Worm (Caenorhabditis elegans) whole organism, late embryonic: ENCODE results near the gene tsg-101.

Experiments used
- C08G9.2 ChIP-seq: sonication (generic microtip); optimal IDR thresholded peaks from 2 replicates; lab custom pipeline; 2016; ENCODE audit warnings: mild to moderate bottlenecking, missing genetic modification characterization, moderate library complexity, missing compliant biosample characterization
- C38D4.7 ChIP-seq: fragments of 200-800 bp; sonication (Bioruptor generic); optimal IDR thresholded peaks from 2 replicates; lab custom pipeline; 2018; ENCODE audit warnings: mild to moderate bottlenecking, missing genetic modification characterization, moderate library complexity, missing compliant biosample characterization
- F13H6.1 ChIP-seq: sonication (generic microtip); optimal IDR thresholded peaks from 2 replicates; lab custom pipeline; 2016; ENCODE audit warnings: missing genetic modification characterization, missing compliant biosample characterization
- K02D7.2 ChIP-seq: sonication (generic microtip); optimal IDR thresholded peaks from 2 replicates; lab custom pipeline; 2017; ENCODE audit warnings: mild to moderate bottlenecking, missing genetic modification characterization, missing compliant biosample characterization
- Y22D7AL.16 ChIP-seq: sonication (generic microtip); optimal IDR thresholded peaks from 2 replicates; lab custom pipeline; 2016; ENCODE audit warnings: missing genetic modification characterization, missing compliant biosample characterization
- ahr-1 ChIP-seq: sonication (generic microtip); optimal IDR thresholded peaks from 2 replicates; lab custom pipeline; 2016; ENCODE audit warnings: missing genetic modification characterization, missing compliant biosample characterization
- ama-1 ChIP-seq: fragments of 150-350 bp; optimal IDR thresholded peaks from 2 replicates; lab custom pipeline; 2014
- ceh-18 ChIP-seq: sonication (generic microtip); optimal IDR thresholded peaks from 2 replicates; lab custom pipeline; 2016; ENCODE audit warnings: missing genetic modification characterization, missing compliant biosample characterization
- ceh-19 ChIP-seq: fragments of 200-800 bp; sonication (Bioruptor generic); optimal IDR thresholded peaks from 2 replicates; lab custom pipeline; 2018; ENCODE audit warnings: mild to moderate bottlenecking, missing genetic modification characterization, missing compliant biosample characterization
- ceh-22 ChIP-seq: sonication (generic microtip); optimal IDR thresholded peaks from 2 replicates; lab custom pipeline; 2017; ENCODE audit warnings: missing biosample characterization, missing genetic modification characterization
- ceh-24 ChIP-seq: sonication (generic microtip); optimal IDR thresholded peaks from 2 replicates; lab custom pipeline; 2016; ENCODE audit warnings: mild to moderate bottlenecking, missing genetic modification characterization, missing compliant biosample characterization
- ceh-30 ChIP-seq: fragments of 150-350 bp; optimal IDR thresholded peaks from 2 replicates; lab custom pipeline; 2014; ENCODE audit warnings: missing biosample characterization, missing genetic modification characterization
- ceh-31 ChIP-seq: sonication (generic microtip); optimal IDR thresholded peaks from 2 replicates; lab custom pipeline; 2016; ENCODE audit warnings: missing genetic modification characterization, missing compliant biosample characterization
- ceh-34 ChIP-seq: sonication (generic microtip); optimal IDR thresholded peaks from 2 replicates; lab custom pipeline; 2016; ENCODE audit warnings: mild to moderate bottlenecking, missing genetic modification characterization, missing compliant biosample characterization
- ceh-48 ChIP-seq: sonication (generic microtip); optimal IDR thresholded peaks from 2 replicates; lab custom pipeline; 2016; ENCODE audit warnings: missing genetic modification characterization, inconsistent platforms, missing compliant biosample characterization
- ceh-6 ChIP-seq: fragments of 200-800 bp; sonication (Bioruptor generic); optimal IDR thresholded peaks from 2 replicates; lab custom pipeline; 2018; ENCODE audit warnings: mild to moderate bottlenecking, missing genetic modification characterization, missing compliant biosample characterization
- ceh-9 ChIP-seq: sonication (generic microtip); optimal IDR thresholded peaks from 2 replicates; lab custom pipeline; 2016; ENCODE audit warnings: mild to moderate bottlenecking, missing genetic modification characterization, inconsistent platforms, missing compliant biosample characterization
- che-1 ChIP-seq: sonication (generic microtip); optimal IDR thresholded peaks from 2 replicates; lab custom pipeline; 2016; ENCODE audit warnings: mild to moderate bottlenecking, missing genetic modification characterization, missing compliant biosample characterization
- dmd-4 ChIP-seq: sonication (generic microtip); optimal IDR thresholded peaks from 2 replicates; lab custom pipeline; 2016; ENCODE audit warnings: borderline replicate concordance, missing genetic modification characterization, missing compliant biosample characterization
- dve-1 ChIP-seq: sonication (generic microtip); optimal IDR thresholded peaks from 2 replicates; lab custom pipeline; 2017; ENCODE audit warnings: antibody characterized with exemption, mild to moderate bottlenecking, missing genetic modification characterization, missing compliant biosample characterization
- elt-2 ChIP-seq: sonication (generic microtip); optimal IDR thresholded peaks from 2 replicates; lab custom pipeline; 2016; ENCODE audit warnings: missing genetic modification reagents, missing genetic modification characterization, missing compliant biosample characterization
- elt-4 ChIP-seq: sonication (generic microtip); optimal IDR thresholded peaks from 2 replicates; lab custom pipeline; 2016; ENCODE audit warnings: missing genetic modification characterization, missing compliant biosample characterization
- ets-4 ChIP-seq: sonication (generic microtip); optimal IDR thresholded peaks from 2 replicates; lab custom pipeline; 2016; ENCODE audit warnings: missing genetic modification characterization, missing compliant biosample characterization
- eyg-1 ChIP-seq: sonication (generic microtip); optimal IDR thresholded peaks from 2 replicates; lab custom pipeline; 2016; ENCODE audit warnings: missing genotype, missing genetic modification characterization, missing compliant biosample characterization
- fax-1 ChIP-seq: sonication (generic microtip); optimal IDR thresholded peaks from 2 replicates; lab custom pipeline; 2016; ENCODE audit warnings: missing genotype, missing genetic modification characterization, missing compliant biosample characterization
- gmeb-2 ChIP-seq: sonication (generic microtip); optimal IDR thresholded peaks from 2 replicates; lab custom pipeline; 2016; ENCODE audit warnings: missing genetic modification characterization, inconsistent platforms, missing compliant biosample characterization
- hlh-13 ChIP-seq: fragments of 200-800 bp; sonication (Bioruptor generic); optimal IDR thresholded peaks from 2 replicates; lab custom pipeline; 2018; ENCODE audit warnings: mild to moderate bottlenecking, missing genetic modification characterization, missing compliant biosample characterization
- hlh-30 ChIP-seq: sonication (generic microtip); optimal IDR thresholded peaks from 2 replicates; lab custom pipeline; 2017; ENCODE audit warnings: antibody characterized with exemption, missing genetic modification characterization, missing compliant biosample characterization; ENCODE audit not compliant: insufficient read depth
- mec-3 ChIP-seq: sonication (generic microtip); optimal IDR thresholded peaks from 2 replicates; lab custom pipeline; 2016; ENCODE audit warnings: borderline replicate concordance, missing genetic modification characterization, missing compliant biosample characterization
- nfya-1 ChIP-seq: sonication (generic microtip); optimal IDR thresholded peaks from 2 replicates; lab custom pipeline; 2017; ENCODE audit warnings: missing genetic modification characterization, mild to moderate bottlenecking, missing compliant biosample characterization, antibody characterized with exemption, moderate library complexity
- odd-2 ChIP-seq: sonication (generic microtip); optimal IDR thresholded peaks from 2 replicates; lab custom pipeline; 2017; ENCODE audit warnings: antibody characterized with exemption, mild to moderate bottlenecking, missing genetic modification characterization, missing compliant biosample characterization
- pha-2 ChIP-seq: sonication (generic microtip); optimal IDR thresholded peaks from 2 replicates; lab custom pipeline; 2017; ENCODE audit warnings: mild to moderate bottlenecking, missing genetic modification characterization, missing compliant biosample characterization
- pqm-1 ChIP-seq: sonication (generic microtip); optimal IDR thresholded peaks from 2 replicates; lab custom pipeline; 2016; ENCODE audit warnings: missing genetic modification characterization, missing compliant biosample characterization
- ref-2 ChIP-seq: sonication (generic microtip); optimal IDR thresholded peaks from 2 replicates; lab custom pipeline; 2016; ENCODE audit warnings: missing genetic modification characterization, missing compliant biosample characterization
- rnt-1 ChIP-seq: sonication (generic microtip); optimal IDR thresholded peaks from 2 replicates; lab custom pipeline; 2016; ENCODE audit warnings: missing genetic modification characterization, missing compliant biosample characterization
- sdc-2 ChIP-seq: sonication (generic microtip); optimal IDR thresholded peaks from 2 replicates; lab custom pipeline; 2016; ENCODE audit warnings: missing genotype, missing genetic modification characterization, missing compliant biosample characterization
- sox-2 ChIP-seq: fragments of 200-800 bp; sonication (Bioruptor generic); IDR thresholded peaks from 2 replicates; pipeline ENCODE4 v1.3.6; 2022; ENCODE audit warnings: missing genetic modification reagents, missing genetic modification characterization, missing compliant biosample characterization
- sox-4 ChIP-seq: sonication (generic microtip); optimal IDR thresholded peaks from 2 replicates; lab custom pipeline; 2017; ENCODE audit warnings: mild to moderate bottlenecking, missing genetic modification characterization, inconsistent platforms, missing compliant biosample characterization
- syd-9 ChIP-seq: sonication (generic microtip); optimal IDR thresholded peaks from 2 replicates; lab custom pipeline; 2016; ENCODE audit warnings: mild to moderate bottlenecking, missing genetic modification characterization, moderate library complexity, missing compliant biosample characterization
- tbx-7 ChIP-seq: sonication (generic microtip); optimal IDR thresholded peaks from 2 replicates; lab custom pipeline; 2016; ENCODE audit warnings: missing genotype, missing genetic modification characterization, missing compliant biosample characterization
- ttx-3 ChIP-seq: sonication (generic microtip); optimal IDR thresholded peaks from 2 replicates; lab custom pipeline; 2016; ENCODE audit warnings: missing genetic modification reagents, missing genetic modification characterization, missing compliant biosample characterization
- unc-3 ChIP-seq, 2 experiments: fragments of 200-800 bp in 1 of 2; sonication (Bioruptor generic) in 1 of 2; sonication (generic microtip) in 1 of 2; conservative IDR thresholded peaks in 1 of 2; optimal IDR thresholded peaks in 1 of 2; 2 replicates each; pipeline versions ENCODE4 v1.3.6 to Lab custom; 2016 to 2022; ENCODE audit warnings: missing compliant biosample characterization in 2 of 2, missing genetic modification characterization in 2 of 2, missing genetic modification reagents in 1 of 2
- unc-42 ChIP-seq: sonication (generic microtip); optimal IDR thresholded peaks from 2 replicates; lab custom pipeline; 2016; ENCODE audit warnings: missing genotype, missing genetic modification characterization, missing compliant biosample characterization
- unc-55 ChIP-seq: sonication (generic microtip); optimal IDR thresholded peaks from 2 replicates; lab custom pipeline; 2017; ENCODE audit warnings: missing biosample characterization, missing genetic modification reagents, missing genetic modification characterization
- unc-86 ChIP-seq: sonication (generic microtip); optimal IDR thresholded peaks from 2 replicates; lab custom pipeline; 2016; ENCODE audit warnings: missing genetic modification characterization, missing compliant biosample characterization

The tsg-101 gene

DNA sequence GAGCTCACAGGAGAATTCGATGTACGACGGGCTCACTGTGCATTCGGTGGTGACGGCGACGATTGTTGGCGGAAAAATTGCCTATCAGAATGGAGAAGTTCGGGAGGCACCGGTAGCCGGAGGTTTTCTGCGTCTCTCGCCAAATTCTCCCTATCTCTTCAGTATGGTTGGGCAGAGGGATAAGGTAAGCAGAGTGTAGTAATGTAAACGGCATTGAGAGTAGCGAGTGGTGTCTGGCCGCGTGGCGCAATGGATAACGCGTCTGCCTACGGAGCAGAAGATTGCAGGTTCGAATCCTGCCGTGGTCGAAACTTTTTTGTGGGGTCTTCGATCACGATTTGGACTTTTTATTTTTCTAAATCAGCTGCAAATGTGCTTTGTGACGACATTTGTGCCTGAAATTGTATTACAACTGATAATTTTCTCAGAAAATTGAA, 10.2 kb upstream of the tsg-101 start (continued):
- TF ChIP-seq mec-3 (tag; lab: Kevin White, UChicago) = peak; percentile 3
- TF ChIP-seq ttx-3 = peak; percentile 76
- no peak for TF ChIP-seq ahr-1
- peak; percentile 40 for TF ChIP-seq ceh-31
- peak; percentile 51 for TF ChIP-seq dmd-4 (tag; lab: Kevin White, UChicago)
- peak; percentile 52 for TF ChIP-seq ceh-18 (tag; lab: Kevin White, UChicago)
- peak; percentile 50 for TF ChIP-seq F13H6.1 (tag; lab: Kevin White, UChicago)
- TF ChIP-seq ceh-19 (GFP tag; lab: Kevin White, UChicago) = peak; percentile 80
- peak; percentile 64 for TF ChIP-seq unc-86 (tag; lab: Kevin White, UChicago)
- peak; percentile 34 for TF ChIP-seq pqm-1 (tag; lab: Kevin White, UChicago)
- peak; percentile 58 for TF ChIP-seq ref-2 (tag; lab: Kevin White, UChicago)
- no peak for TF ChIP-seq ceh-9
- TF ChIP-seq ceh-48 (tag; lab: Kevin White, UChicago) = peak; percentile 34
- peak; percentile 71 for TF ChIP-seq sox-4 (tag; lab: Kevin White, UChicago)
- peak; percentile 63 for TF ChIP-seq pha-2 (tag; lab: Kevin White, UChicago)
- peak; percentile 49 for TF ChIP-seq dve-1
- no peak for TF ChIP-seq ama-1

- TF ChIP-seq C08G9.2 (tag; lab: Kevin White, UChicago) (no peak), ahr-1 (no peak), pqm-1 (tag; lab: Kevin White, UChicago) (no peak), nfya-1 (no peak), unc-86 (tag; lab: Kevin White, UChicago) (no peak), unc-3 (GFP tag; conservative IDR thresholded peaks at IDR 0.05; lab: Robert Waterston, UW) (no peak), unc-3 (tag; optimal IDR thresholded peaks at IDR 0.05; lab: Kevin White, UChicago) (no peak), rnt-1 (no peak), ceh-48 (tag; lab: Kevin White, UChicago) (no peak), ceh-24 (tag; lab: Kevin White, UChicago) (no peak), odd-2 (tag; lab: Kevin White, UChicago) (no peak), tbx-7 (no peak), elt-2 (no peak), eyg-1 (no peak), hlh-13 (no peak), C38D4.7 (GFP tag; lab: Kevin White, UChicago) (no peak), ama-1 (no peak), ceh-18 (tag; lab: Kevin White, UChicago) (no peak), dmd-4 (tag; lab: Kevin White, UChicago) (no peak), ceh-6 (GFP tag; lab: Kevin White, UChicago) (no peak)
Measured at ce11 chrIV:3523419-3523818, 9.1 kb upstream of the tsg-101 start.

DNA sequence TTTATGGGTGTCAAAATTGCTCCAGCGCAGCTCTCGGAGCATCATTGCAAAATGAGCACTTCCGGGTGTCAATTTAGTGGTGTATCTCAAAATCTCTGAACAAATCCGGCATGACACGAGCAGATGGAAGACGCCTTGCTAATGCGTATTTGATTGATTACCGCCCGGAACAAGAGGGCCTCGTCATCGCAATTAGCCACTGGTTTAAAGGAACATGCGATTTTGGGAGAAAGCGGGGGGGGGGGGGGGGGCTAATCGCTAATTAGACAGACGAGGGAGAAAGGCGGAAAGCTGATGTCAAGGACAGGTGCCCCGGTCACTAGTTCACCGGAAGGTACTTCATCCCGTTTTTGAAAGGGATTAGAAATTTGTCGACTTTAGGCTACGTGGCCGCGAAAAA, 7.3 kb upstream of the tsg-101 start:
- no peak for TF ChIP-seq syd-9 (tag; lab: Kevin White, UChicago)
- no peak for TF ChIP-seq che-1 (tag; lab: Kevin White, UChicago)
- peak; percentile 59 for TF ChIP-seq ceh-31
- TF ChIP-seq ttx-3 = peak; percentile 8
- no peak for TF ChIP-seq ceh-34 (tag; lab: Kevin White, UChicago)
- no peak for TF ChIP-seq dmd-4 (tag; lab: Kevin White, UChicago)
- TF ChIP-seq elt-4 (tag; lab: Kevin White, UChicago) = no peak
- TF ChIP-seq ceh-6 (GFP tag; lab: Kevin White, UChicago) = peak; percentile 36
- TF ChIP-seq ref-2 (tag; lab: Kevin White, UChicago) = peak; percentile 23
- TF ChIP-seq ceh-48 (tag; lab: Kevin White, UChicago) = peak; percentile 28
- peak; percentile 25 for TF ChIP-seq unc-55 (GFP tag; lab: Kevin White, UChicago)

DNA sequence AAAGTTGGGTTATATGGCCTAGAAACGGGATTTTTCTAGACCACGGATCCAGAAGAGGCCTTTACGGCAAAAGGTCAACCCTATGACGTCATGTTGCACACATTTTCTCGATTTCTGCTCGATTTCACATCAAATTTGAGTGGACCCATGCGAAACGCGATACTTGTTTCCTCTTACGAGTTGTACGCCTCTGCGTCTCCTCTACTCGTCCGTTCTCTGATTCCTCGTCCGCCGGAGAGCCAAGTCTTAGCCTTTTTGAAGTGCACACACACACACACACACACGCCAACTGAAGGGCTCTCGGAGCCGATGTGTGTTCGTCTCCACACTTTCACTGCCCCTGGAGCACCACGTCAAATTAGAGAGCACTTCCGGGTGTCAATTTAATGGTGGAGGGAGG, 6.6 kb upstream of the tsg-101 start:
- no peak for TF ChIP-seq ceh-30 (tag; lab: Kevin White, UChicago)
- TF ChIP-seq fax-1 (tag; lab: Kevin White, UChicago) = no peak
- TF ChIP-seq ets-4 = no peak
- no peak for TF ChIP-seq C08G9.2 (tag; lab: Kevin White, UChicago)
- peak; percentile 95 for TF ChIP-seq ceh-34 (tag; lab: Kevin White, UChicago)
- TF ChIP-seq K02D7.2 (tag; lab: Kevin White, UChicago) = no peak
- no peak for TF ChIP-seq Y22D7AL.16 (tag; lab: Kevin White, UChicago)
- TF ChIP-seq gmeb-2 (tag; lab: Kevin White, UChicago) = no peak
- no peak for TF ChIP-seq sdc-2
- peak; percentile 63 for TF ChIP-seq ref-2 (tag; lab: Kevin White, UChicago)
- no peak for TF ChIP-seq hlh-30
- no peak for TF ChIP-seq elt-2
- TF ChIP-seq sox-4 (tag; lab: Kevin White, UChicago) = no peak
- TF ChIP-seq ceh-22 (tag; lab: Kevin White, UChicago) = peak; percentile 36
- TF ChIP-seq ama-1 = no peak
- no peak for TF ChIP-seq unc-42 (tag; lab: Kevin White, UChicago)
- no peak for TF ChIP-seq unc-86 (tag; lab: Kevin White, UChicago)
- no peak for TF ChIP-seq dmd-4 (tag; lab: Kevin White, UChicago)
- no peak for TF ChIP-seq sox-2 (GFP tag; lab: Robert Waterston, UW)
